Worm (Caenorhabditis elegans) whole organism, young adult: Measurements from ENCODE around the gene C03B1.13.

Experiments used
- B0261.1 ChIP-seq: sonication (generic microtip); optimal IDR thresholded peaks from 2 replicates; lab custom pipeline; 2016; ENCODE audit warnings: mild to moderate bottlenecking, missing genetic modification characterization, moderate library complexity, missing compliant biosample characterization
- F10E7.11 ChIP-seq: sonication (generic microtip); optimal IDR thresholded peaks from 2 replicates; lab custom pipeline; 2017; ENCODE audit warnings: mild to moderate bottlenecking, missing genetic modification characterization, moderate library complexity, missing compliant biosample characterization
- F22D6.2 ChIP-seq: sonication (generic microtip); optimal IDR thresholded peaks from 2 replicates; lab custom pipeline; 2016; ENCODE audit warnings: mild to moderate bottlenecking, missing genetic modification characterization, missing compliant biosample characterization
- F37B4.10 ChIP-seq: fragments of 200-800 bp; sonication (Bioruptor generic); IDR thresholded peaks from 2 replicates; pipeline ENCODE4 v1.3.6; 2022; ENCODE audit warnings: missing genetic modification characterization, missing compliant biosample characterization
- F57C9.4 ChIP-seq: sonication (generic microtip); optimal IDR thresholded peaks from 2 replicates; lab custom pipeline; 2017; ENCODE audit warnings: mild to moderate bottlenecking, missing genetic modification characterization, missing compliant biosample characterization
- Y53F4B.3 ChIP-seq: fragments of 200-800 bp; sonication (Bioruptor generic); IDR thresholded peaks from 2 replicates; pipeline ENCODE4 v1.3.6; 2022; ENCODE audit warnings: missing genetic modification reagents, missing genetic modification characterization, missing compliant biosample characterization
- Y56A3A.18 ChIP-seq: fragments of 200-800 bp; sonication (Bioruptor generic); IDR thresholded peaks from 2 replicates; pipeline ENCODE4 v1.3.6; 2022; ENCODE audit warnings: missing genetic modification reagents, missing genetic modification characterization, missing compliant biosample characterization
- Y67H2A.10 ChIP-seq: fragments of 200-800 bp; sonication (Bioruptor generic); conservative IDR thresholded peaks from 2 replicates; pipeline ENCODE4 v1.3.6; 2022; ENCODE audit warnings: missing genetic modification reagents, missing genetic modification characterization, missing compliant biosample characterization
- ZK185.1 ChIP-seq: sonication (generic microtip); optimal IDR thresholded peaks from 2 replicates; lab custom pipeline; 2016; ENCODE audit warnings: mild to moderate bottlenecking, missing genetic modification characterization, missing compliant biosample characterization; ENCODE audit not compliant: poor library complexity, severe bottlenecking
- aptf-2 ChIP-seq: fragments of 200-800 bp; sonication (Bioruptor generic); conservative IDR thresholded peaks from 2 replicates; pipeline ENCODE4 v1.3.6; 2022; ENCODE audit warnings: missing genetic modification reagents, missing genetic modification characterization, missing compliant biosample characterization
- atf-7 ChIP-seq: sonication (generic microtip); optimal IDR thresholded peaks from 2 replicates; lab custom pipeline; 2017; ENCODE audit warnings: mild to moderate bottlenecking, missing genetic modification characterization, missing compliant biosample characterization
- attf-3 ChIP-seq: fragments of 200-800 bp; sonication (Bioruptor generic); conservative IDR thresholded peaks from 2 replicates; pipeline ENCODE4 v1.3.6; 2022; ENCODE audit warnings: missing genetic modification reagents, missing genetic modification characterization, missing compliant biosample characterization
- bed-2 ChIP-seq: fragments of 200-800 bp; sonication (Bioruptor generic); IDR thresholded peaks from 2 replicates; pipeline ENCODE4 v1.3.6; 2022; ENCODE audit warnings: missing genetic modification reagents, missing genetic modification characterization, missing compliant biosample characterization
- ccch-3 ChIP-seq: fragments of 200-800 bp; sonication (Bioruptor generic); optimal IDR thresholded peaks from 2 replicates; lab custom pipeline; 2018; ENCODE audit warnings: mild to moderate bottlenecking, missing genetic modification characterization, missing compliant biosample characterization
- cebp-1 ChIP-seq, 2 experiments: fragments of 200-800 bp in 1 of 2; sonication (Bioruptor generic) in 1 of 2; sonication (generic microtip) in 1 of 2; IDR thresholded peaks in 1 of 2; optimal IDR thresholded peaks in 1 of 2; 2 replicates each; pipeline versions ENCODE4 v1.3.6 to Lab custom; 2017 to 2022; ENCODE audit warnings: missing compliant biosample characterization in 2 of 2, missing genetic modification characterization in 2 of 2, mild to moderate bottlenecking in 1 of 2, missing genetic modification reagents in 1 of 2, moderate library complexity in 1 of 2
- cebp-2 ChIP-seq: fragments of 200-800 bp; sonication (Bioruptor generic); IDR thresholded peaks from 2 replicates; pipeline ENCODE4 v1.3.6; 2022; ENCODE audit warnings: missing genetic modification characterization, missing compliant biosample characterization
- ceh-27 ChIP-seq: fragments of 200-800 bp; sonication (Bioruptor generic); optimal IDR thresholded peaks from 2 replicates; lab custom pipeline; 2018; ENCODE audit warnings: mild to moderate bottlenecking, missing genetic modification characterization, moderate library complexity, missing compliant biosample characterization
- chd-7 ChIP-seq: sonication (generic microtip); optimal IDR thresholded peaks from 2 replicates; lab custom pipeline; 2016; ENCODE audit warnings: mild to moderate bottlenecking, missing genetic modification characterization, moderate library complexity, missing compliant biosample characterization
- dpl-1 ChIP-seq: fragments of 150-350 bp; optimal IDR thresholded peaks from 2 replicates; lab custom pipeline; 2014; ENCODE audit warnings: missing biosample characterization, missing genetic modification reagents, missing genetic modification characterization
- egl-18 ChIP-seq: fragments of 200-800 bp; sonication (Bioruptor generic); IDR thresholded peaks from 2 replicates; pipeline ENCODE4 v1.3.6; 2022; ENCODE audit warnings: missing genetic modification reagents, missing genetic modification characterization, missing compliant biosample characterization
- gei-17 ChIP-seq: fragments of 200-800 bp; sonication (Bioruptor generic); optimal IDR thresholded peaks from 2 replicates; lab custom pipeline; 2018; ENCODE audit warnings: mild to moderate bottlenecking, missing genetic modification characterization, missing compliant biosample characterization
- hlh-12 ChIP-seq: sonication (generic microtip); optimal IDR thresholded peaks from 2 replicates; lab custom pipeline; 2016; ENCODE audit warnings: missing genetic modification characterization, missing compliant biosample characterization
- let-607 ChIP-seq, 2 experiments: fragments of 200-800 bp in 1 of 2; sonication (Bioruptor generic) in 1 of 2; sonication (generic microtip) in 1 of 2; optimal IDR thresholded peaks; 2 replicates each; lab custom pipeline; 2016 to 2018; ENCODE audit warnings: mild to moderate bottlenecking in 2 of 2, missing compliant biosample characterization in 2 of 2, missing genetic modification characterization in 2 of 2, moderate library complexity in 2 of 2, missing genotype in 1 of 2
- lin-40 ChIP-seq: sonication (generic microtip); optimal IDR thresholded peaks from 2 replicates; lab custom pipeline; 2016; ENCODE audit warnings: missing genetic modification characterization, mild to moderate bottlenecking, missing compliant biosample characterization, missing genotype, missing genetic modification reagents
- madf-6 ChIP-seq: fragments of 200-800 bp; sonication (Bioruptor generic); IDR thresholded peaks from 2 replicates; pipeline ENCODE4 v1.3.6; 2022; ENCODE audit warnings: missing genetic modification reagents, missing genetic modification characterization, missing compliant biosample characterization
- mel-28 ChIP-seq: sonication (generic microtip); optimal IDR thresholded peaks from 2 replicates; lab custom pipeline; 2016; ENCODE audit warnings: borderline replicate concordance, mild to moderate bottlenecking, missing genetic modification characterization, missing compliant biosample characterization
- mes-4 ChIP-seq: sonication (generic microtip); optimal IDR thresholded peaks from 2 replicates; lab custom pipeline; 2016; ENCODE audit warnings: missing genotype, missing genetic modification characterization, missing compliant biosample characterization
- nfyb-1 ChIP-seq: fragments of 200-800 bp; sonication (Bioruptor generic); IDR thresholded peaks from 2 replicates; pipeline ENCODE4 v1.3.6; 2022; ENCODE audit warnings: missing genetic modification reagents, missing genetic modification characterization, missing compliant biosample characterization
- nhr-120 ChIP-seq: fragments of 200-800 bp; sonication (Bioruptor generic); IDR thresholded peaks from 2 replicates; pipeline ENCODE4 v1.3.6; 2022; ENCODE audit warnings: missing genetic modification characterization, missing compliant biosample characterization
- nhr-80 ChIP-seq: sonication (generic microtip); optimal IDR thresholded peaks from 2 replicates; lab custom pipeline; 2016; ENCODE audit warnings: missing genetic modification characterization, missing compliant biosample characterization
- nhr-90 ChIP-seq: sonication (generic microtip); optimal IDR thresholded peaks from 2 replicates; lab custom pipeline; 2016; ENCODE audit warnings: missing genotype, mild to moderate bottlenecking, missing genetic modification characterization, missing compliant biosample characterization
- pbrm-1 ChIP-seq: fragments of 200-800 bp; sonication (Bioruptor generic); IDR thresholded peaks from 2 replicates; pipeline ENCODE4 v1.3.6; 2022; ENCODE audit warnings: missing genetic modification reagents, missing genetic modification characterization, missing compliant biosample characterization
- pha-4 ChIP-seq: fragments of 150-350 bp; sonication (generic microtip); optimal IDR thresholded peaks from 2 replicates; lab custom pipeline; 2014; ENCODE audit warnings: missing biosample characterization, missing genetic modification reagents, missing genetic modification characterization
- rcor-1 ChIP-seq: fragments of 200-800 bp; sonication (Bioruptor generic); IDR thresholded peaks from 2 replicates; pipeline ENCODE4 v1.3.6; 2022; ENCODE audit warnings: missing genetic modification reagents, missing genetic modification characterization, missing compliant biosample characterization
- rec-8 ChIP-seq, 2 experiments: sonication (generic microtip); optimal IDR thresholded peaks; 2 replicates each; lab custom pipeline; 2016; ENCODE audit warnings: mild to moderate bottlenecking in 2 of 2, missing genetic modification characterization in 2 of 2, missing genetic modification reagents in 2 of 2, missing genotype in 2 of 2, missing biosample characterization in 1 of 2, missing compliant biosample characterization in 1 of 2, moderate library complexity in 1 of 2
- sdz-38 ChIP-seq: sonication (generic microtip); optimal IDR thresholded peaks from 2 replicates; lab custom pipeline; 2016; ENCODE audit warnings: missing genotype, missing genetic modification characterization, missing compliant biosample characterization
- snpc-1.1 ChIP-seq: sonication (generic microtip); optimal IDR thresholded peaks from 2 replicates; lab custom pipeline; 2017; ENCODE audit warnings: missing genetic modification characterization, mild to moderate bottlenecking, missing compliant biosample characterization, antibody characterized with exemption, moderate library complexity, missing genotype, missing genetic modification reagents; ENCODE audit not compliant: insufficient read depth
- somi-1 ChIP-seq: fragments of 200-800 bp; sonication (Bioruptor generic); optimal IDR thresholded peaks from 2 replicates; lab custom pipeline; 2018; ENCODE audit warnings: mild to moderate bottlenecking, missing genetic modification characterization, missing compliant biosample characterization
- sptf-2 ChIP-seq: fragments of 200-800 bp; sonication (Bioruptor generic); optimal IDR thresholded peaks from 2 replicates; lab custom pipeline; 2018; ENCODE audit warnings: mild to moderate bottlenecking, missing genetic modification characterization, missing compliant biosample characterization
- unc-130 ChIP-seq: sonication (generic microtip); optimal IDR thresholded peaks from 2 replicates; lab custom pipeline; 2016; ENCODE audit warnings: missing genetic modification reagents, missing genetic modification characterization, missing compliant biosample characterization
- unc-62 ChIP-seq: fragments of 150-350 bp; optimal IDR thresholded peaks from 2 replicates; lab custom pipeline; 2014; ENCODE audit warnings: missing biosample characterization, missing genetic modification reagents, missing genetic modification characterization
- xnd-1 ChIP-seq: sonication (generic microtip); optimal IDR thresholded peaks from 2 replicates; lab custom pipeline; 2016; ENCODE audit warnings: missing genotype, missing genetic modification reagents, missing genetic modification characterization, missing compliant biosample characterization
- ztf-18 ChIP-seq: sonication (generic microtip); optimal IDR thresholded peaks from 2 replicates; lab custom pipeline; 2016; ENCODE audit warnings: missing genotype, mild to moderate bottlenecking, missing genetic modification characterization, missing compliant biosample characterization
- ztf-25 ChIP-seq: fragments of 200-800 bp; sonication (Bioruptor generic); IDR thresholded peaks from 2 replicates; pipeline ENCODE4 v1.3.6; 2022; ENCODE audit warnings: missing genetic modification reagents, missing genetic modification characterization, missing compliant biosample characterization
- ztf-26 ChIP-seq: sonication (generic microtip); optimal IDR thresholded peaks from 2 replicates; lab custom pipeline; 2017; ENCODE audit warnings: missing genetic modification characterization, missing compliant biosample characterization
- ztf-3 ChIP-seq: fragments of 200-800 bp; sonication (Bioruptor generic); optimal IDR thresholded peaks from 2 replicates; lab custom pipeline; 2018; ENCODE audit warnings: mild to moderate bottlenecking, missing genetic modification characterization, missing compliant biosample characterization
- ztf-6 ChIP-seq: fragments of 200-800 bp; sonication (Bioruptor generic); IDR thresholded peaks from 2 replicates; pipeline ENCODE4 v1.3.6; 2022; ENCODE audit warnings: missing genetic modification reagents, missing genetic modification characterization, missing compliant biosample characterization

The C03B1.13 gene

ce11 chrX:6296402-6296844, 41.4 kb downstream of the C03B1.13 start (continued):
- peak; percentile 93; the same call in 1 of the 2 replicates for TF ChIP-seq bed-2
- TF ChIP-seq cebp-2 (GFP tag; lab: Robert Waterston, UW): peak; percentile 99
- TF ChIP-seq ZK185.1 (tag; lab: Kevin White, UChicago): peak; percentile 99
- peak; percentile 98 for TF ChIP-seq pha-4
- peak; percentile 99 for TF ChIP-seq nhr-80 (tag; lab: Kevin White, UChicago)
- TF ChIP-seq ztf-6 (GFP tag; lab: Robert Waterston, UW): peak; percentile 88
- TF ChIP-seq B0261.1 (tag; lab: Kevin White, UChicago): peak; percentile 64
- TF ChIP-seq ztf-25 (GFP tag; lab: Robert Waterston, UW): 0 out of 2 replicates have a peak, but pooled peaks have one; percentile 58
- TF ChIP-seq ceh-27 (GFP tag; lab: Kevin White, UChicago): peak; percentile 99
- peak; percentile 99 for TF ChIP-seq atf-7 (tag; lab: Kevin White, UChicago)
- TF ChIP-seq attf-3 (GFP tag; lab: Robert Waterston, UW): 0 out of 2 replicates have a peak, but pooled peaks have one; percentile 40
- peak; percentile 82 for TF ChIP-seq cebp-1 (GFP tag; IDR thresholded peaks at IDR 0.05; lab: Robert Waterston, UW)
- TF ChIP-seq cebp-1 (tag; optimal IDR thresholded peaks at IDR 0.05; lab: Kevin White, UChicago): peak; percentile 98
- no peak for TF ChIP-seq hlh-12 (tag; lab: Kevin White, UChicago)
- peak; percentile 68 for TF ChIP-seq unc-130
- TF ChIP-seq gei-17 (GFP tag; lab: Kevin White, UChicago): peak; percentile 99
- TF ChIP-seq nfyb-1 (GFP tag; lab: Robert Waterston, UW): peak; percentile 98
- TF ChIP-seq snpc-1.1 (tag; lab: Kevin White, UChicago): no peak
- TF ChIP-seq aptf-2 (GFP tag; lab: Robert Waterston, UW): peak; percentile 39; the same call in 1 of the 2 replicates
- peak; percentile 99 for TF ChIP-seq somi-1
- peak; percentile 100 for TF ChIP-seq ztf-26 (tag; lab: Kevin White, UChicago)
- TF ChIP-seq pbrm-1 (GFP tag; lab: Robert Waterston, UW): peak; percentile 96
- peak; percentile 99 for TF ChIP-seq chd-7 (tag; lab: Kevin White, UChicago)
- peak; percentile 69 for TF ChIP-seq F57C9.4 (tag; lab: Kevin White, UChicago)
- no peak for TF ChIP-seq madf-6 (GFP tag; lab: Robert Waterston, UW)
- peak; percentile 80 to 95 for TF ChIP-seq let-607 (tag; optimal IDR thresholded peaks at IDR 0.05; lab: Kevin White, UChicago)
- TF ChIP-seq nhr-120: 0 out of 2 replicates have a peak, but pooled peaks have one; percentile 53
- TF ChIP-seq Y56A3A.18: peak; percentile 100
- peak; percentile 96 for TF ChIP-seq egl-18 (GFP tag; lab: Robert Waterston, UW)
- peak; percentile 98 for TF ChIP-seq rcor-1 (GFP tag; lab: Robert Waterston, UW)
- TF ChIP-seq mel-28 (tag; lab: Kevin White, UChicago): peak; percentile 47
- peak; percentile 78 for TF ChIP-seq ztf-18 (tag; lab: Kevin White, UChicago)
- peak; percentile 97 for TF ChIP-seq F22D6.2
- no peak for TF ChIP-seq Y53F4B.3 (GFP tag; lab: Robert Waterston, UW)
- peak; percentile 98 for TF ChIP-seq F10E7.11 (tag; lab: Kevin White, UChicago)
- peak; percentile 27 for TF ChIP-seq mes-4 (tag; lab: Kevin White, UChicago)
- peak; percentile 97 for TF ChIP-seq F37B4.10 (GFP tag; lab: Robert Waterston, UW)
- TF ChIP-seq sptf-2 (GFP tag; lab: Kevin White, UChicago): no peak
- TF ChIP-seq xnd-1 (tag; lab: Kevin White, UChicago): no peak
- peak; percentile 68; the same call in 1 of the 2 replicates for TF ChIP-seq Y67H2A.10
- TF ChIP-seq nhr-90: peak; percentile 98
- TF ChIP-seq unc-62 (GFP tag; lab: Kevin White, UChicago): peak; percentile 58
- peak; percentile 17 to 66 for TF ChIP-seq rec-8 (tag; optimal IDR thresholded peaks at IDR 0.05; lab: Kevin White, UChicago)
- peak; percentile 21 for TF ChIP-seq sdz-38
- TF ChIP-seq dpl-1 (GFP tag; lab: Kevin White, UChicago): peak; percentile 19
- TF ChIP-seq ztf-3: peak; percentile 97
- peak; percentile 100 for TF ChIP-seq lin-40 (tag; lab: Kevin White, UChicago)
- TF ChIP-seq ccch-3: peak; percentile 96
